Worm (Caenorhabditis elegans) whole organism, early embryonic: ENCODE results near the gene cmk-1.

Experiments used
- ama-1 ChIP-seq: fragments of 150-350 bp; optimal IDR thresholded peaks from 2 replicates; lab custom pipeline; 2014
- ceh-13 ChIP-seq: fragments of 200-800 bp; sonication (Bioruptor generic); optimal IDR thresholded peaks from 2 replicates; lab custom pipeline; 2018; ENCODE audit warnings: mild to moderate bottlenecking, missing genetic modification characterization, missing compliant biosample characterization
- ceh-36 ChIP-seq: sonication (generic microtip); optimal IDR thresholded peaks from 2 replicates; lab custom pipeline; 2016; ENCODE audit warnings: missing genetic modification characterization, inconsistent platforms, missing compliant biosample characterization
- ets-7 ChIP-seq: sonication (generic microtip); optimal IDR thresholded peaks from 2 replicates; lab custom pipeline; 2016; ENCODE audit warnings: missing genotype, missing genetic modification characterization, missing compliant biosample characterization
- flt-1 ChIP-seq: fragments of 200-800 bp; sonication (Bioruptor generic); IDR thresholded peaks from 2 replicates; pipeline ENCODE4 v1.3.6; 2022; ENCODE audit warnings: missing genetic modification characterization, missing compliant biosample characterization
- hnd-1 ChIP-seq: sonication (generic microtip); optimal IDR thresholded peaks from 2 replicates; lab custom pipeline; 2016; ENCODE audit warnings: missing genetic modification characterization, missing compliant biosample characterization
- tra-4 ChIP-seq: sonication (generic microtip); optimal IDR thresholded peaks from 2 replicates; lab custom pipeline; 2017; ENCODE audit warnings: missing genetic modification characterization, missing compliant biosample characterization

DNA sequence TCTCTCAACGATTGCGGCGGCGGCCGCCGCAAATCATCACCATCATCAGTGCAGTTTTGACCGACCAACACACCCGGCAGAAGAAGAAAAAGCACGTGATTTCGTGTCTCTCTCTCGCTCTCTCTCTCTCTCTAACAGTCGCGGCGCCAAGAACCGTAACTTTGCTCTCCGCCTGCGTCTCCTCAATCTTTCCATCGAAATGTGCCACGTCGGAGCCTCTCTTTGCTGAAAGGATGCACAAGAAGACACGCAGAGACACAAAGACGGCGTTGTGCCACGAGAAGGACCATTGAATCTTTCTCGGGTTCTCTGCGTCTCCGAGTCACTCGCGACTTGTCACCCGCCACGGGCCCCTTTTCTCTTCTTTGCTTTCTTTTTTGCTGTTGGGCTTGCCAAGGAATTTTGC lies 33.6 kb downstream of the cmk-1 start:
- TF ChIP-seq ama-1 (lab: Kevin White, UChicago), result no peak
- TF ChIP-seq ets-7 (tag; lab: Kevin White, UChicago), result no peak
- no peak for TF ChIP-seq ceh-36 (tag; lab: Kevin White, UChicago)
- TF ChIP-seq flt-1, result no peak
- no peak for TF ChIP-seq hnd-1 (tag; lab: Kevin White, UChicago)
- TF ChIP-seq tra-4 (tag; lab: Kevin White, UChicago), result no peak
- TF ChIP-seq ceh-13, result no peak
